Worm (Caenorhabditis elegans): ENCODE measurements around the gene Y54F10AM.11.

Gene Y54F10AM.11

DNA sequence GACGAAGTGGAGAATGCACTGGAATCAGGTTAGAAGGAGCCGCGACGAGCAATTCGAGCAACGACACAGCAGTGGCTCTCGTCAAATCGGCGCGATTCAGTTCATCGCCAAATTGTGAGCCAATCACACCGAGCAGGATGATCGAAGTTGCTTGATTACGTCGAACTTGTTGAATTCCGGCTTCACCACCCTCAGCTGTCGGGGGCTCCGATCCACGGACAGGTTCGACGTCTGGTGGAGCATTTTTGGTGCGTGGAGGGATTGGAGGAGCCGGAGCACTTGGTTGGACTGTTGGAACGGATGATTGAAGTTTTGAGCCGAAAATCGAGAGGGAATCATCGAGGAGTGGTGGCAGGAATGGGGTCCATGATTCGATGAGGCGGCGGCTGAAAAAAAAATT, 48.3 kb downstream of the Y54F10AM.11 start:
- no peak for TF ChIP-seq lin-39 (tag; optimal IDR thresholded peaks at IDR 0.05)
- no peak for TF ChIP-seq sma-9 (GFP tag; optimal IDR thresholded peaks at IDR 0.05)
- no peak for TF ChIP-seq sma-9 (tag; optimal IDR thresholded peaks at IDR 0.05)
- no peak for TF ChIP-seq ama-1 (optimal IDR thresholded peaks at IDR 0.05)
